Worm (Caenorhabditis elegans): ENCODE data around the gene skat-1.

- TF ChIP-seq nhr-12 (tag; optimal IDR thresholded peaks at IDR 0.05), result no peak
- TF ChIP-seq snpc-4 (tag; optimal IDR thresholded peaks at IDR 0.05), result no peak
- TF ChIP-seq egl-27 (tag; optimal IDR thresholded peaks at IDR 0.05), result no peak
- TF ChIP-seq lin-13 (GFP tag; optimal IDR thresholded peaks at IDR 0.05), result no peak
- TF ChIP-seq dmd-4 (tag; optimal IDR thresholded peaks at IDR 0.05), result no peak
- no peak for TF ChIP-seq unc-39 (tag; optimal IDR thresholded peaks at IDR 0.05)
- no peak for TF ChIP-seq peb-1 (tag; optimal IDR thresholded peaks at IDR 0.05)
- TF ChIP-seq nhr-237 (tag; optimal IDR thresholded peaks at IDR 0.05), result no peak
- TF ChIP-seq ama-1 (optimal IDR thresholded peaks at IDR 0.05), result no peak
- TF ChIP-seq unc-55 (GFP tag; optimal IDR thresholded peaks at IDR 0.05), result no peak
- no peak for TF ChIP-seq nhr-11 (tag; optimal IDR thresholded peaks at IDR 0.05)
Observed at ce11 chrIII:8960664-8961063, 35.9 kb downstream of the skat-1 start, which contains the start of gene ZK643.6.
